Worm (Caenorhabditis elegans) whole organism, L1 larva: ENCODE data around the gene Y54G2A.11.

Experiments
- dsc-1 ChIP-seq: sonication (generic microtip); optimal IDR thresholded peaks from 2 replicates; lab custom pipeline; 2016; ENCODE audit warnings: mild to moderate bottlenecking, missing genetic modification characterization, missing compliant biosample characterization
- snpc-4 ChIP-seq: fragments of 150-350 bp; optimal IDR thresholded peaks from 2 replicates; lab custom pipeline; 2014; ENCODE audit warnings: missing biosample characterization, missing genetic modification characterization
- unc-62 ChIP-seq: fragments of 150-350 bp; optimal IDR thresholded peaks from 2 replicates; lab custom pipeline; 2014; ENCODE audit warnings: missing biosample characterization, missing genetic modification reagents, missing genetic modification characterization

- TF ChIP-seq snpc-4 (tag; lab: Kevin White, UChicago), result no peak
- no peak for TF ChIP-seq dsc-1 (tag; lab: Kevin White, UChicago)
- no peak for TF ChIP-seq unc-62 (GFP tag; lab: Kevin White, UChicago)
Observed at ce11 chrIV:2771692-2772091, at the start of gene Y54G2A.11.
